Fruit fly (Drosophila melanogaster): ENCODE data around the gene CG18599.
A peak's percentile ranks its signal among the peaks of the same experiment; 100 is the strongest.

CG18599 gene

dm6 chr3R:18265275-18265674 lies 2.3 kb upstream of the CG18599 start:
- TF ChIP-seq ewg (GFP tag; optimal IDR thresholded peaks at IDR 0.05) (peak; percentile 78), fd3F (GFP tag; optimal IDR thresholded peaks at IDR 0.05) (no peak), Trl (optimal IDR thresholded peaks at IDR 0.05) (peak; percentile 62 to 77), Trl (GFP tag; optimal IDR thresholded peaks at IDR 0.05) (no peak), CG18599 (GFP tag; optimal IDR thresholded peaks at IDR 0.05) (peak; percentile 6), Nf-YB (GFP tag; optimal IDR thresholded peaks at IDR 0.05) (peak; percentile 32), cg (GFP tag; optimal IDR thresholded peaks at IDR 0.05) (peak; percentile 11), kah (GFP tag; optimal IDR thresholded peaks at IDR 0.05) (no peak), Adf1 (GFP tag; IDR thresholded peaks at IDR 0.05) (peak; percentile 87), Dbx (GFP tag; IDR thresholded peaks at IDR 0.05) (no peak), Deaf1 (tag; optimal IDR thresholded peaks at IDR 0.05) (no peak), Hey (tag; optimal IDR thresholded peaks at IDR 0.05) (no peak), Nf-YC (tag; optimal IDR thresholded peaks at IDR 0.05) (peak; percentile 62), CrebB (tag; optimal IDR thresholded peaks at IDR 0.05) (no peak), CG7271 (tag; optimal IDR thresholded peaks at IDR 0.05) (no peak), CG3163 (GFP tag; optimal IDR thresholded peaks at IDR 0.05) (peak; percentile 42), Rx (GFP tag; IDR thresholded peaks at IDR 0.05) (no peak), trh (GFP tag; optimal IDR thresholded peaks at IDR 0.05) (no peak)

dm6 chr3R:18266665-18267064 lies 924 bp upstream of the CG18599 start:
- TF ChIP-seq CG17802 (tag; optimal IDR thresholded peaks at IDR 0.05) (no peak), CG11085 (GFP tag; IDR thresholded peaks at IDR 0.05) (no peak), B-H2 (GFP tag; optimal IDR thresholded peaks at IDR 0.05) (no peak), Nf-YB (GFP tag; optimal IDR thresholded peaks at IDR 0.05) (peak; percentile 94), wdn (GFP tag; IDR thresholded peaks at IDR 0.05) (no peak), CoRest (tag; optimal IDR thresholded peaks at IDR 0.05) (no peak), chinmo (GFP tag; IDR thresholded peaks at IDR 0.05; ENCODE audit: partially characterized antibody) (no peak), seq (GFP tag; IDR thresholded peaks at IDR 0.05) (peak; percentile 51; the same call in 1 of the 2 replicates), Nf-YC (tag; optimal IDR thresholded peaks at IDR 0.05) (peak; percentile 93), Dip2 (GFP tag; IDR thresholded peaks at IDR 0.05) (no peak), ERR (GFP tag; optimal IDR thresholded peaks at IDR 0.05) (no peak), Meics (GFP tag; optimal IDR thresholded peaks at IDR 0.05) (no peak)

- TF ChIP-seq sna (GFP tag; IDR thresholded peaks at IDR 0.05; ENCODE audit: partially characterized antibody) (0 out of 2 replicates have a peak, but pooled peaks have one; percentile 27), shn (GFP tag; optimal IDR thresholded peaks at IDR 0.05) (no peak), bsh (GFP tag; optimal IDR thresholded peaks at IDR 0.05) (no peak), Hsf (GFP tag; optimal IDR thresholded peaks at IDR 0.05) (no peak), Nf-YB (GFP tag; optimal IDR thresholded peaks at IDR 0.05) (peak; percentile 73), Deaf1 (tag; optimal IDR thresholded peaks at IDR 0.05) (peak; percentile 42), Oli (tag; optimal IDR thresholded peaks at IDR 0.05) (no peak), CG1603 (tag; optimal IDR thresholded peaks at IDR 0.05) (no peak), Dfd (GFP tag; optimal IDR thresholded peaks at IDR 0.05) (peak in 1 of 2 experiments; percentile 39), jumu (GFP tag; optimal IDR thresholded peaks at IDR 0.05) (no peak), psq (GFP tag; optimal IDR thresholded peaks at IDR 0.05) (no peak), CG5245 (GFP tag; optimal IDR thresholded peaks at IDR 0.05) (no peak), pita (GFP tag; optimal IDR thresholded peaks at IDR 0.05) (no peak), seq (GFP tag; IDR thresholded peaks at IDR 0.05) (peak; percentile 71; the same call in 1 of the 2 replicates), nerfin-1 (tag; optimal IDR thresholded peaks at IDR 0.05) (peak; percentile 17), CG42726 (GFP tag; IDR thresholded peaks at IDR 0.05; ENCODE audit: partially characterized antibody) (no peak), CG9797 (GFP tag; optimal IDR thresholded peaks at IDR 0.05) (no peak), fd3F (GFP tag; optimal IDR thresholded peaks at IDR 0.05) (no peak), Nf-YC (tag; optimal IDR thresholded peaks at IDR 0.05) (peak; percentile 90), Ets65A (GFP tag) (peak; percentile 92), Adf1 (GFP tag; IDR thresholded peaks at IDR 0.05) (peak; percentile 67), CG11398 (GFP tag; optimal IDR thresholded peaks at IDR 0.05) (no peak), chinmo (GFP tag; IDR thresholded peaks at IDR 0.05; ENCODE audit: partially characterized antibody) (no peak), cg (GFP tag; optimal IDR thresholded peaks at IDR 0.05) (no peak), Mad (GFP tag; optimal IDR thresholded peaks at IDR 0.05) (no peak), CG2678 (tag; optimal IDR thresholded peaks at IDR 0.05) (no peak), Rfx (GFP tag; IDR thresholded peaks at IDR 0.05) (no peak)
These were observed 2.3 kb downstream of the CG18599 start for dm6 chr3R:18269744-18270348.

Measured in whole organism, embryonic.